Worm (Caenorhabditis elegans) whole organism, L3 larva: ENCODE results near the gene nlp-25.

Experiments
- R02D3.7 ChIP-seq: fragments of 150-350 bp; optimal IDR thresholded peaks from 2 replicates; lab custom pipeline; 2014; ENCODE audit warnings: missing biosample characterization, missing genetic modification characterization
- ZK546.5 ChIP-seq: sonication (generic microtip); optimal IDR thresholded peaks from 2 replicates; lab custom pipeline; 2017; ENCODE audit warnings: missing biosample characterization, missing genetic modification characterization
- aly-2 ChIP-seq: fragments of 150-350 bp; optimal IDR thresholded peaks from 2 replicates; lab custom pipeline; 2014; ENCODE audit warnings: missing biosample characterization, missing genetic modification characterization
- ama-1 ChIP-seq: fragments of 150-350 bp; optimal IDR thresholded peaks from 2 replicates; lab custom pipeline; 2018
- ceh-16 ChIP-seq: sonication (generic microtip); optimal IDR thresholded peaks from 2 replicates; lab custom pipeline; 2017; ENCODE audit warnings: missing biosample characterization, missing genetic modification characterization
- ceh-28 ChIP-seq: fragments of 150-350 bp; optimal IDR thresholded peaks from 2 replicates; lab custom pipeline; 2014; ENCODE audit warnings: missing biosample characterization, missing genetic modification reagents, missing genetic modification characterization
- ceh-82 ChIP-seq: fragments of 150-350 bp; optimal IDR thresholded peaks from 2 replicates; lab custom pipeline; 2014; ENCODE audit warnings: missing biosample characterization, missing genetic modification characterization
- ceh-9 ChIP-seq: sonication (generic microtip); optimal IDR thresholded peaks from 2 replicates; lab custom pipeline; 2018; ENCODE audit warnings: missing biosample characterization, missing genetic modification characterization
- daf-12 ChIP-seq: fragments of 150-350 bp; optimal IDR thresholded peaks from 2 replicates; lab custom pipeline; 2014; ENCODE audit warnings: missing biosample characterization, missing genetic modification reagents, missing genetic modification characterization
- egl-27 ChIP-seq: sonication (generic microtip); optimal IDR thresholded peaks from 4 replicates; lab custom pipeline; 2017; ENCODE audit warnings: missing biosample characterization, missing genetic modification reagents, missing genetic modification characterization
- egl-5 ChIP-seq: fragments of 150-350 bp; optimal IDR thresholded peaks from 2 replicates; lab custom pipeline; 2017; ENCODE audit warnings: missing biosample characterization, missing genetic modification reagents, missing genetic modification characterization, inconsistent platforms
- elt-1 ChIP-seq: fragments of 150-350 bp; optimal IDR thresholded peaks from 2 replicates; lab custom pipeline; 2014; ENCODE audit warnings: missing biosample characterization, missing genetic modification characterization
- elt-2 ChIP-seq: sonication (generic microtip); optimal IDR thresholded peaks from 2 replicates; lab custom pipeline; 2016; ENCODE audit warnings: missing genetic modification reagents, mild to moderate bottlenecking, missing genetic modification characterization, missing compliant biosample characterization
- elt-3 ChIP-seq, 3 experiments: fragments of 150-350 bp in 1 of 3; sonication (generic microtip) in 2 of 3; optimal IDR thresholded peaks; 2 replicates in 2 of 3; 4 replicates in 1 of 3; lab custom pipeline; 2014 to 2017; ENCODE audit warnings: missing biosample characterization in 3 of 3, missing genetic modification characterization in 3 of 3
- eor-1 ChIP-seq, 2 experiments: fragments of 150-350 bp; optimal IDR thresholded peaks; 2 replicates each; lab custom pipeline; 2014 to 2018; ENCODE audit warnings: missing biosample characterization in 2 of 2, missing genetic modification characterization in 2 of 2
- fkh-10 ChIP-seq: sonication (generic microtip); optimal IDR thresholded peaks from 2 replicates; lab custom pipeline; 2017; ENCODE audit warnings: missing biosample characterization, missing genetic modification reagents, missing genetic modification characterization
- fkh-2 ChIP-seq: fragments of 150-350 bp; optimal IDR thresholded peaks from 2 replicates; lab custom pipeline; 2014; ENCODE audit warnings: missing biosample characterization, missing genetic modification reagents, missing genetic modification characterization
- fos-1 ChIP-seq: fragments of 150-350 bp; optimal IDR thresholded peaks from 2 replicates; lab custom pipeline; 2014; ENCODE audit warnings: missing biosample characterization, missing genetic modification characterization
- hmg-11 ChIP-seq: sonication (generic microtip); optimal IDR thresholded peaks from 2 replicates; lab custom pipeline; 2016; ENCODE audit warnings: missing genetic modification characterization, missing compliant biosample characterization
- jun-1 ChIP-seq: fragments of 150-350 bp; optimal IDR thresholded peaks from 2 replicates; lab custom pipeline; 2014; ENCODE audit warnings: missing biosample characterization, missing genetic modification reagents, missing genetic modification characterization
- lin-15B ChIP-seq: fragments of 150-350 bp; optimal IDR thresholded peaks from 2 replicates; lab custom pipeline; 2014; ENCODE audit warnings: missing biosample characterization, missing genetic modification characterization
- lin-39 ChIP-seq: fragments of 150-350 bp; optimal IDR thresholded peaks from 2 replicates; lab custom pipeline; 2018; ENCODE audit warnings: missing biosample characterization, missing genetic modification reagents, missing genetic modification characterization
- lsy-12 ChIP-seq: sonication (generic microtip); optimal IDR thresholded peaks from 2 replicates; lab custom pipeline; 2016; ENCODE audit warnings: mild to moderate bottlenecking, missing genetic modification characterization, missing compliant biosample characterization
- mdl-1 ChIP-seq: fragments of 150-350 bp; optimal IDR thresholded peaks from 2 replicates; lab custom pipeline; 2014; ENCODE audit warnings: missing biosample characterization, missing genetic modification characterization
- mml-1 ChIP-seq: fragments of 150-350 bp; sonication (generic microtip); optimal IDR thresholded peaks from 3 replicates; lab custom pipeline; 2014; ENCODE audit warnings: missing biosample characterization, missing genetic modification characterization
- nfya-1 ChIP-seq: sonication (generic microtip); optimal IDR thresholded peaks from 2 replicates; lab custom pipeline; 2017; ENCODE audit warnings: missing genetic modification characterization, mild to moderate bottlenecking, missing compliant biosample characterization, antibody characterized with exemption, moderate library complexity; ENCODE audit not compliant: insufficient read depth
- nhr-11 ChIP-seq: fragments of 150-350 bp; optimal IDR thresholded peaks from 2 replicates; lab custom pipeline; 2014; ENCODE audit warnings: missing biosample characterization, missing genetic modification characterization
- nhr-12 ChIP-seq: fragments of 150-350 bp; optimal IDR thresholded peaks from 2 replicates; lab custom pipeline; 2014; ENCODE audit warnings: missing biosample characterization, missing genetic modification characterization
- nhr-23 ChIP-seq: fragments of 150-350 bp; optimal IDR thresholded peaks from 2 replicates; lab custom pipeline; 2014; ENCODE audit warnings: missing biosample characterization, missing genetic modification reagents, missing genetic modification characterization
- nhr-237 ChIP-seq: fragments of 150-350 bp; optimal IDR thresholded peaks from 2 replicates; lab custom pipeline; 2014; ENCODE audit warnings: missing biosample characterization, missing genetic modification characterization
- nhr-25 ChIP-seq: sonication (generic microtip); optimal IDR thresholded peaks from 2 replicates; lab custom pipeline; 2017; ENCODE audit warnings: missing biosample characterization, missing genetic modification characterization
- nhr-28 ChIP-seq: fragments of 150-350 bp; optimal IDR thresholded peaks from 2 replicates; lab custom pipeline; 2014; ENCODE audit warnings: missing biosample characterization, missing genetic modification characterization
- nhr-43 ChIP-seq: sonication (generic microtip); optimal IDR thresholded peaks from 2 replicates; lab custom pipeline; 2016; ENCODE audit warnings: mild to moderate bottlenecking, missing genetic modification characterization, missing compliant biosample characterization; ENCODE audit not compliant: poor library complexity, severe bottlenecking
- nhr-67 ChIP-seq: fragments of 150-350 bp; optimal IDR thresholded peaks from 2 replicates; lab custom pipeline; 2014; ENCODE audit warnings: missing biosample characterization, missing genetic modification characterization
- nhr-76 ChIP-seq: fragments of 150-350 bp; sonication (generic microtip); optimal IDR thresholded peaks from 5 replicates; lab custom pipeline; 2014; ENCODE audit warnings: missing biosample characterization, missing genetic modification characterization
- nhr-77 ChIP-seq: fragments of 150-350 bp; optimal IDR thresholded peaks from 2 replicates; lab custom pipeline; 2014; ENCODE audit warnings: missing biosample characterization, missing genetic modification characterization
- pha-4 ChIP-seq: fragments of 150-350 bp; optimal IDR thresholded peaks from 2 replicates; lab custom pipeline; 2014; ENCODE audit warnings: missing biosample characterization, missing genetic modification reagents, missing genetic modification characterization
- pqm-1 ChIP-seq: fragments of 150-350 bp; optimal IDR thresholded peaks from 2 replicates; lab custom pipeline; 2017; ENCODE audit warnings: missing biosample characterization, missing genetic modification characterization, inconsistent platforms
- sea-2 ChIP-seq: fragments of 150-350 bp; sonication (generic microtip); optimal IDR thresholded peaks from 4 replicates; lab custom pipeline; 2014; ENCODE audit warnings: missing biosample characterization, missing genetic modification reagents, missing genetic modification characterization
- skn-1 ChIP-seq: fragments of 150-350 bp; optimal IDR thresholded peaks from 2 replicates; lab custom pipeline; 2014; ENCODE audit warnings: missing biosample characterization, missing genetic modification characterization
- snpc-4 ChIP-seq: fragments of 150-350 bp; optimal IDR thresholded peaks from 2 replicates; lab custom pipeline; 2014; ENCODE audit warnings: missing biosample characterization, missing genetic modification characterization
- tbx-2 ChIP-seq: sonication (generic microtip); optimal IDR thresholded peaks from 2 replicates; lab custom pipeline; 2016; ENCODE audit warnings: mild to moderate bottlenecking, missing genetic modification characterization, missing compliant biosample characterization
- unc-39 ChIP-seq: sonication (generic microtip); optimal IDR thresholded peaks from 4 replicates; lab custom pipeline; 2017; ENCODE audit warnings: missing biosample characterization, missing genetic modification characterization
- unc-62 ChIP-seq: fragments of 150-350 bp; sonication (generic microtip); optimal IDR thresholded peaks from 4 replicates; lab custom pipeline; 2014; ENCODE audit warnings: missing biosample characterization, missing genetic modification reagents, missing genetic modification characterization
- zag-1 ChIP-seq: fragments of 150-350 bp; optimal IDR thresholded peaks from 2 replicates; lab custom pipeline; 2014; ENCODE audit warnings: missing biosample characterization, missing genetic modification characterization
- ztf-11 ChIP-seq: fragments of 150-350 bp; optimal IDR thresholded peaks from 2 replicates; lab custom pipeline; 2014; ENCODE audit warnings: missing biosample characterization, missing genetic modification characterization
- ztf-4 ChIP-seq: fragments of 150-350 bp; optimal IDR thresholded peaks from 2 replicates; lab custom pipeline; 2014; ENCODE audit warnings: missing biosample characterization, missing genetic modification characterization

Gene nlp-25

ce11 chrV:19640808-19641207 lies 34.8 kb downstream of the nlp-25 start, which contains the start of gene Y43F8C.6:
Gene Y43F8C.6 (minus strand): TSS chrV:19640908.
- no peak for TF ChIP-seq snpc-4 (tag; lab: Kevin White, UChicago)
- no peak for TF ChIP-seq daf-12
- no peak for TF ChIP-seq lsy-12 (tag; lab: Kevin White, UChicago)
- TF ChIP-seq ceh-9, result no peak
- TF ChIP-seq pqm-1 (tag; lab: Kevin White, UChicago), result no peak
- TF ChIP-seq ceh-28, result no peak
- no peak for TF ChIP-seq elt-3 (tag; optimal IDR thresholded peaks at IDR 0.05; lab: Kevin White, UChicago)
- TF ChIP-seq nhr-23 (tag; lab: Kevin White, UChicago), result no peak
- no peak for TF ChIP-seq unc-39 (tag; lab: Kevin White, UChicago)
- TF ChIP-seq fos-1 (tag; lab: Kevin White, UChicago), result no peak
- TF ChIP-seq nfya-1 (tag; lab: Kevin White, UChicago), result no peak
- no peak for TF ChIP-seq mdl-1 (tag; lab: Kevin White, UChicago)
- no peak for TF ChIP-seq ama-1
- no peak for TF ChIP-seq skn-1
- TF ChIP-seq mml-1, result no peak
- TF ChIP-seq nhr-43 (tag; lab: Kevin White, UChicago), result no peak
- no peak for TF ChIP-seq nhr-28 (tag; lab: Kevin White, UChicago)
- TF ChIP-seq elt-1 (tag; lab: Kevin White, UChicago), result no peak

- peak; percentile 50 for TF ChIP-seq snpc-4 (tag; lab: Kevin White, UChicago)
- TF ChIP-seq lin-39 (tag; lab: Kevin White, UChicago), result peak; percentile 94
- no peak for TF ChIP-seq nhr-237 (tag; lab: Kevin White, UChicago)
- peak; percentile 55 for TF ChIP-seq lin-15B (tag; lab: Kevin White, UChicago)
- no peak for TF ChIP-seq nhr-12 (tag; lab: Kevin White, UChicago)
- no peak for TF ChIP-seq ZK546.5
- TF ChIP-seq elt-2 (tag; lab: Kevin White, UChicago), result peak; percentile 64
- TF ChIP-seq nhr-43 (tag; lab: Kevin White, UChicago), result peak; percentile 90
- no peak for TF ChIP-seq eor-1 (tag; optimal IDR thresholded peaks at IDR 0.05; lab: Kevin White, UChicago)
- TF ChIP-seq aly-2, result no peak
- TF ChIP-seq nhr-23 (tag; lab: Kevin White, UChicago), result peak; percentile 67
- TF ChIP-seq ceh-82 (tag; lab: Kevin White, UChicago), result peak; percentile 64
- TF ChIP-seq ceh-16 (tag; lab: Kevin White, UChicago), result no peak
- TF ChIP-seq fkh-2, result no peak
- TF ChIP-seq nhr-25 (tag; lab: Kevin White, UChicago), result peak; percentile 71
- no peak for TF ChIP-seq mml-1
- peak; percentile 81 for TF ChIP-seq nfya-1 (tag; lab: Kevin White, UChicago)
- peak; percentile 46 for TF ChIP-seq nhr-11 (tag; lab: Kevin White, UChicago)
- TF ChIP-seq nhr-76 (tag; lab: Kevin White, UChicago), result no peak
- peak; percentile 57 for TF ChIP-seq pha-4
- peak; percentile 12 for TF ChIP-seq daf-12
- peak; percentile 87 for TF ChIP-seq lsy-12 (tag; lab: Kevin White, UChicago)
- TF ChIP-seq skn-1, result peak; percentile 53
- TF ChIP-seq sea-2 (GFP tag; lab: Kevin White, UChicago), result no peak
- peak; percentile 59 for TF ChIP-seq ceh-28
- no peak for TF ChIP-seq nhr-67 (tag; lab: Kevin White, UChicago)
- peak; percentile 79 for TF ChIP-seq jun-1 (tag; lab: Kevin White, UChicago)
- TF ChIP-seq R02D3.7, result peak; percentile 30
- no peak for TF ChIP-seq elt-1 (tag; lab: Kevin White, UChicago)
- TF ChIP-seq unc-39 (tag; lab: Kevin White, UChicago), result no peak
- no peak for TF ChIP-seq mdl-1 (tag; lab: Kevin White, UChicago)
- TF ChIP-seq tbx-2 (tag; lab: Kevin White, UChicago), result peak; percentile 82
- TF ChIP-seq zag-1 (tag; lab: Kevin White, UChicago), result no peak
- TF ChIP-seq hmg-11 (tag; lab: Kevin White, UChicago), result peak; percentile 90
- TF ChIP-seq fkh-10 (GFP tag; lab: Kevin White, UChicago), result no peak
- no peak for TF ChIP-seq unc-62 (GFP tag; lab: Kevin White, UChicago)
- TF ChIP-seq elt-3 (tag; optimal IDR thresholded peaks at IDR 0.05; lab: Kevin White, UChicago), result peak in 1 of 3 experiments; percentile 43
- TF ChIP-seq egl-5 (tag; lab: Kevin White, UChicago), result peak; percentile 67
- TF ChIP-seq fos-1 (tag; lab: Kevin White, UChicago), result no peak
- peak; percentile 41 for TF ChIP-seq ztf-4 (tag; lab: Kevin White, UChicago)
- TF ChIP-seq nhr-77, result peak; percentile 45
- TF ChIP-seq ama-1, result peak; percentile 69
- TF ChIP-seq ztf-11 (tag; lab: Kevin White, UChicago), result no peak
- peak; percentile 84 for TF ChIP-seq egl-27
- no peak for TF ChIP-seq nhr-28 (tag; lab: Kevin White, UChicago)
- TF ChIP-seq pqm-1 (tag; lab: Kevin White, UChicago), result no peak
- no peak for TF ChIP-seq ceh-9
- TF ChIP-seq, all 47 proteins: peak for 25
Observed at ce11 chrV:19643015-19643414, 37.0 kb downstream of the nlp-25 start.
